Worm (Caenorhabditis elegans): ENCODE results near the gene srw-113.

The srw-113 gene

DNA sequence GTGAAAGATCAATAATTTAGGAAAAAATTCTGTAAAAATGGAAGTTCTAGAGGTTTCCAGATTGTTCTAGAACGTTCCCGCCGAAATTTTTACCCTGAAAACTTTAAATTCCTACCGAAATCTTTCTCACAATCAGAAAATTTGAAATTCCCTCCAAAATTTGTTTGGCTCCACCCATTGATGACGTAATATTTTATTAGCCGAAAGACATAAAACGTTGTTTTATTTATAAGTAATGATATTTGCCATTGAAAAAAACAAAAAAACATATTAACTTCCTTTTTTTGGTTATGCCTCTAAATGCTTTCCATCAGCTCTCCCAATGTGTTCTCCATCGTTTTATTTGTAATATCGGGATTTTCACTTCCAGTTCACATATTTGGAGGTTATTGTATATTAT lies 2.6 kb upstream of the srw-113 start, which contains the start of gene srh-295:
TSS of gene srh-295 (plus strand) at position 301 of the 400 bp plus-strand sequence.
- TF ChIP-seq med-1 (GFP tag; optimal IDR thresholded peaks at IDR 0.05; ENCODE audit: insufficient read depth) (no peak), flt-1 (GFP tag; IDR thresholded peaks at IDR 0.05) (no peak), ref-1 (GFP tag; conservative IDR thresholded peaks at IDR 0.05) (no peak), T22C8.4 (GFP tag; IDR thresholded peaks at IDR 0.05) (no peak), ztf-23 (GFP tag; IDR thresholded peaks at IDR 0.05) (no peak), klf-2 (GFP tag; conservative IDR thresholded peaks at IDR 0.05) (no peak)

DNA sequence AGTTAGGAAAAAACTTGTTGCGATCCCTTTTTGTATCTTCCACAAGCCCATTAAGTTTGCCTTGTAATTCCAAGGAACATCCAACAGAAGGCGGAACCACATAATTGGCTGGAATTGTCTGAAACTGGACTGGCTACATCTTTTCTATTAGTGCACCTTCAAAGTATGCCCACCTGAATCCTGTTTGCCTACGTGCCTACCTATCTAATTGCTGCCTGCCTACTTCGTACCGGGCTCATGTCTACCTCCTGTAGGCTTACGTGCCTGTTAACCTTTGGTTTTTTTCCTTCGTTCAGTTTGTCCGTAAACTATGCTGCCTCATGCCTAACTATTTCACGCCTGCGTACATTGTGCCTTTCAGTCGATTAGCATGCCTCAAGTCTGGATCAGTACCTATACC lies 4.5 kb downstream of the srw-113 start, which contains the start of gene wrt-7:
TSS of gene wrt-7 (minus strand) at position 101 of the 400 bp plus-strand sequence.
- TF ChIP-seq ztf-23 (GFP tag; IDR thresholded peaks at IDR 0.05) (no peak), T22C8.4 (GFP tag; IDR thresholded peaks at IDR 0.05) (no peak), ztf-29 (GFP tag; IDR thresholded peaks at IDR 0.05) (no peak), klf-2 (GFP tag; conservative IDR thresholded peaks at IDR 0.05) (no peak), cog-1 (tag; optimal IDR thresholded peaks at IDR 0.05) (no peak), med-1 (GFP tag; optimal IDR thresholded peaks at IDR 0.05; ENCODE audit: insufficient read depth) (no peak), tab-1 (GFP tag; IDR thresholded peaks at IDR 0.05) (no peak), flt-1 (GFP tag; IDR thresholded peaks at IDR 0.05) (no peak), ref-1 (GFP tag; conservative IDR thresholded peaks at IDR 0.05) (no peak)

DNA sequence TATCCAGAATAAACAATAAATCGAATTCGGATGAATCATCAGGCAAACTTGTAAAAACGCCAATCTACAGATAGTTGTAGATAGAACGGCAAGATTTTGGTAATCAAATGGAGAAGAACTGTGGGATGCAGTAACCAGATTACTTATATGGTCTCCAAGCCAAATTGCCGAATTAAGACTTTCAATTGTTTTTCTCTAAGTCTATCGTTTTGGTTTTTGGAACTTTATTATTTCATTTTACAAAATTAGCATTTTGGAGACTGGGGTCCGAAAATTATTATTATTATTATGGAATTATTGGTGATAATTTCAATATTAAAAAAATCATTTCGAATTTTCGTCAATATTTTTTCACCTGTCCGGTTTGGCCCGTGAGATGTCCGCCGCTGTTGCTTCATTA lies 6.4 kb downstream of the srw-113 start, which contains the start of gene clec-228:
TSS of gene clec-228 (minus strand) at position 101 of the 400 bp plus-strand sequence.
- TF ChIP-seq klf-2 (GFP tag; conservative IDR thresholded peaks at IDR 0.05) (no peak), T22C8.4 (GFP tag; IDR thresholded peaks at IDR 0.05) (no peak), ztf-23 (GFP tag; IDR thresholded peaks at IDR 0.05) (no peak), cog-1 (tag; optimal IDR thresholded peaks at IDR 0.05) (no peak), tab-1 (GFP tag; IDR thresholded peaks at IDR 0.05) (no peak)

DNA sequence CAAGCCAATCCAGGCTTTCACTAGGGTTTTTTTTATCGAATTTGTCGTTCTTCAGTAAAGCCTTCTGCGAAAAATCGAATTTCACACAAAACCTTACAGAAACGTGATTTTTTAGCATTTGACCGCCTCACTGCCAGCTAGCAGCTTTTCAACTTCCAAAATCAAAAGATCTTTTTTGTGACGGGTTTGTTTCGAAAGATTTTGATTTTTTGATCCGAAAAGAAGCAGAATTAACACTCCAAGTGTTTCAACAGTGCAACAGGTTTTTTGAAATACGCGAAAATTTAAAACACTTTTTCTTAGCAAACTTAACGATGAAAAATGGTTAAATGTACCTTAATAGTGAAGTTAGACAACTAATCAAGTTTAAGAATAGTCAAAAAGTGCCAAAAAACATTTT lies 8.5 kb downstream of the srw-113 start, which contains the start of gene clec-229:
TSS of gene clec-229 (minus strand) at position 101 of the 400 bp plus-strand sequence.
- TF ChIP-seq cog-1 (tag; optimal IDR thresholded peaks at IDR 0.05): no peak
- TF ChIP-seq flt-1 (GFP tag; IDR thresholded peaks at IDR 0.05): no peak
- TF ChIP-seq tab-1 (GFP tag; IDR thresholded peaks at IDR 0.05): no peak
- no peak for TF ChIP-seq med-1 (GFP tag; optimal IDR thresholded peaks at IDR 0.05; ENCODE audit: insufficient read depth)
- no peak for TF ChIP-seq klf-2 (GFP tag; conservative IDR thresholded peaks at IDR 0.05)
- TF ChIP-seq ref-1 (GFP tag; conservative IDR thresholded peaks at IDR 0.05): no peak
- TF ChIP-seq ztf-23 (GFP tag; IDR thresholded peaks at IDR 0.05): no peak
- no peak for TF ChIP-seq T22C8.4 (GFP tag; IDR thresholded peaks at IDR 0.05)
- TF ChIP-seq ztf-29 (GFP tag; IDR thresholded peaks at IDR 0.05): no peak

DNA sequence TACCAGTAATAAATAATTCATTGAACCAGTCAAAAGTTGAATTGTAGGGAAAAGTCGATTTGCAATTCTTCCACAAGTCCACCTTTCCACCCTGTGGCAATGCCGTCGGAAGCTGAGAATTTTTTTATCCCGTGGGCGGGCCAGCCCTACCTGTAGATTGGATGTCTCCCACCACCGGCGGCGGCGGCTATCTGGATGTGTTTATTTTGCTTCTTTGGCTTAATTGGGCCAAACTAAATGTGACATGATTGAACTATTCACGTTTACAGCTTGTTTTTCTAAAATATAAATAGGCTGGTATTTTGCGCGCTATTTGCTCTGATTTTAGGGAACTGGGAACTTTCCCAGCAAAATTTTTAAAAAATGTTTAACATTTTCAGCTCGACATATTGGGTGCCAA lies 11.5 kb downstream of the srw-113 start, which contains the start of gene wrt-8:
TSS of gene wrt-8 (minus strand) at position 101 of the 400 bp plus-strand sequence.
- no peak for TF ChIP-seq T22C8.4 (GFP tag; IDR thresholded peaks at IDR 0.05)
- no peak for TF ChIP-seq ztf-23 (GFP tag; IDR thresholded peaks at IDR 0.05)
- TF ChIP-seq flt-1 (GFP tag; IDR thresholded peaks at IDR 0.05): no peak
- TF ChIP-seq ztf-29 (GFP tag; IDR thresholded peaks at IDR 0.05): no peak
- TF ChIP-seq med-1 (GFP tag; optimal IDR thresholded peaks at IDR 0.05; ENCODE audit: insufficient read depth): no peak
- TF ChIP-seq ref-1 (GFP tag; conservative IDR thresholded peaks at IDR 0.05): no peak
- no peak for TF ChIP-seq klf-2 (GFP tag; conservative IDR thresholded peaks at IDR 0.05)
- no peak for TF ChIP-seq tab-1 (GFP tag; IDR thresholded peaks at IDR 0.05)
- no peak for TF ChIP-seq cog-1 (tag; optimal IDR thresholded peaks at IDR 0.05)

DNA sequence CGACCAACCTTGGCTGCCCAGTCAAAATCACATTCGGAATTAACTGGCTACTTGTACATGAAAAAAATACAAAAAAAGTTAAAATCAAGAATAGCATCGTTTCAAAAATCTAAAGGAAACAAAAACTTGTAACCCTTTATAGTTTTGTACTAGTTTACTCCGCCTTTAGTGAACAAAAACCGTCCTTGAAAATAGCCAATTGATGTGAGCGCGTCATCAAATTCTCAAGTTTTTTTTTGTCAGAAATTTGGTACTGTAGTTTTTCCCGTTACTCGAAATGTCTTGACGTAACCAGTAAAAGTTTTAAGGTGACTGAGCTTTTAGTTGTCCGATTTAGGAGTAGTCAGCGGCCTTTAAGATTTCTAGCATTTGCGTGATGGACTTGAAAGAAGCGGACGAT lies 14.3 kb downstream of the srw-113 start, which contains the start of gene C29F3.3:
TSS of gene C29F3.3 (minus strand) at position 101 of the 400 bp plus-strand sequence.
- TF ChIP-seq ztf-29 (GFP tag; IDR thresholded peaks at IDR 0.05) (no peak), med-1 (GFP tag; optimal IDR thresholded peaks at IDR 0.05; ENCODE audit: insufficient read depth) (no peak), ztf-23 (GFP tag; IDR thresholded peaks at IDR 0.05) (no peak), klf-2 (GFP tag; conservative IDR thresholded peaks at IDR 0.05) (no peak), T22C8.4 (GFP tag; IDR thresholded peaks at IDR 0.05) (no peak), ref-1 (GFP tag; conservative IDR thresholded peaks at IDR 0.05) (no peak), tab-1 (GFP tag; IDR thresholded peaks at IDR 0.05) (no peak), flt-1 (GFP tag; IDR thresholded peaks at IDR 0.05) (no peak), cog-1 (tag; optimal IDR thresholded peaks at IDR 0.05) (no peak)

DNA sequence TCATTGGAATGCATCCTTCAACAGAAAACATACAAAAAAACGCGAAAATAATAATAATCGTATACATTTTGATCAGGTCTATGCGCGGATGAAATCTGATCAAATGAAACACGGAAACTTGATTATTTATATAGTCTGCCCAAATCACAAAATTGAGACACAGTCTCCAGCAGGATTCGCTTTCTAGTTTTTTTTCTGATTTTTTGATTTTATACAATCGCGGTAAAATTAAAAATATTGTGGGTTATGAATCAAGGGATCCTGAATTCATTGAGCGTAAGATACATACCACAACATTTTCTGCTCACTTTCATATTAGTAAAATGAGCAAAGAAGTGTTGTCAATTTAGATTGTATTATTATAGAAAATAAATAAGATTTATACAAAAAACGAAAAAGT lies 16.1 kb downstream of the srw-113 start, which contains the start of gene clec-230:
TSS of gene clec-230 (minus strand) at position 101 of the 400 bp plus-strand sequence.
- no peak for TF ChIP-seq med-1 (GFP tag; optimal IDR thresholded peaks at IDR 0.05; ENCODE audit: insufficient read depth)
- TF ChIP-seq ztf-29 (GFP tag; IDR thresholded peaks at IDR 0.05): no peak
- no peak for TF ChIP-seq T22C8.4 (GFP tag; IDR thresholded peaks at IDR 0.05)
- no peak for TF ChIP-seq tab-1 (GFP tag; IDR thresholded peaks at IDR 0.05)
- TF ChIP-seq flt-1 (GFP tag; IDR thresholded peaks at IDR 0.05): no peak
- TF ChIP-seq klf-2 (GFP tag; conservative IDR thresholded peaks at IDR 0.05): no peak
- no peak for TF ChIP-seq ref-1 (GFP tag; conservative IDR thresholded peaks at IDR 0.05)

DNA sequence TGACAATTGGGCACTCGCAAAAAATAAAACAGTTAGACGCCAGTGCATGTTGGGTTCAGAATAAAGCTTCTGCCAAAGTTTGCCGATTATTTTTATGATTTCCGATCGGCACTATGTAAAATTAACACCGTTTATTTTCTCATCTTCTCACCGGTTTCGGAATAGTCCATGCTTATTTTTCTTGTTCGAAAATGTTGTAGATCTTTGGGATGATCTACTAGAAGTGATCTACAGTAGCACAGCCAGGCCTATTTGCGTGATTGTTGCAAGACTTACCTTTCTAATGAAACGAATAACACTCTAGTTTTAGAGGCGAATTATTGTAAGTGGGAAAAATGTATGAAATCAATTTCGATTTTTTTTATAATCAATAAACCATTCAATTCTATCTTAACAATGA lies 17.7 kb downstream of the srw-113 start, which contains the start of gene clec-231:
TSS of gene clec-231 (minus strand) at position 101 of the 400 bp plus-strand sequence.
- TF ChIP-seq tab-1 (GFP tag; IDR thresholded peaks at IDR 0.05): no peak
- TF ChIP-seq flt-1 (GFP tag; IDR thresholded peaks at IDR 0.05): no peak
- TF ChIP-seq klf-2 (GFP tag; conservative IDR thresholded peaks at IDR 0.05): no peak
- TF ChIP-seq cog-1 (tag; optimal IDR thresholded peaks at IDR 0.05): no peak

DNA sequence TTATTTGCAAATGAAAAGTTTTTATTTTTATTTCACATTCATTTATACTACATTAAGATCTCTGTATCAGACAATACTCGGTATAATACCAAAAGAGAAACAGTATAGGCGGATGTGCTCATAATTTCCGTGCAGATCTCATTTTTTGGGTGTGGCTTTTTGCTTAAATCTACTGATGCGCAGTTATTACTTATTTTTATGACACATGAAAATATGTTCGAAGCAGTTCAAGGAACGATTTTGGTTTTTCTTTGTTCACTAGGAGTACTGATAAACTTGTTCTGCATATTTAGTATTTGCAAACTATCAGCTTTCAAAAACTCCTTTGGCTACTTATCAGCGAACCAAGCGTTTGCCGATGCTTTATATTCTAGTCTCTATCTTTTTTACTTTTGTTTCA lies 19.4 kb downstream of the srw-113 start, which contains the start of gene srx-58:
TSS of gene srx-58 (plus strand) at position 301 of the 400 bp plus-strand sequence.
- TF ChIP-seq ztf-23 (GFP tag; IDR thresholded peaks at IDR 0.05) (no peak), ztf-29 (GFP tag; IDR thresholded peaks at IDR 0.05) (no peak), med-1 (GFP tag; optimal IDR thresholded peaks at IDR 0.05; ENCODE audit: insufficient read depth) (no peak), tab-1 (GFP tag; IDR thresholded peaks at IDR 0.05) (no peak), ref-1 (GFP tag; conservative IDR thresholded peaks at IDR 0.05) (no peak), cog-1 (tag; optimal IDR thresholded peaks at IDR 0.05) (no peak), klf-2 (GFP tag; conservative IDR thresholded peaks at IDR 0.05) (no peak), T22C8.4 (GFP tag; IDR thresholded peaks at IDR 0.05) (no peak), flt-1 (GFP tag; IDR thresholded peaks at IDR 0.05) (no peak)

DNA sequence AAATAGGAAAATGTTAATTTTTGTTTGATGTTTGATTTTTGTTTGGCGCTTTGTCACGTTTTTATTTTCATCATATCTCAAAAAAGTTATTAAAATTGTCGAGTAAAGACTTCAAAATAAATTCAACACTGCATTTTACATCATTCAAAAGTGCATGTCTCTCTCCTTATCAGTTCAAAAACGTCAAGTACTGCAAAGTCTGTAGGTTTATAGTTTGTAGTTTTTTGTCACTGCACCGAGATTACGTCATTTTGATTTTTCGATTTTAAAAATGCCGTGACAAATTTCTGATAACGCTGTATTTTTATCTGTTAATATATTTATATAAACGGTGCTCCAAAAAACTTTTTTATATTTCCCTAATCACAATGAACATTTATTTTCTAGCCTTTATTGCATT lies 21.7 kb downstream of the srw-113 start, which contains the start of gene C29F3.7:
TSS of gene C29F3.7 (plus strand) at position 254 of the 400 bp plus-strand sequence.
- TF ChIP-seq ref-1 (GFP tag; conservative IDR thresholded peaks at IDR 0.05) (no peak), ztf-29 (GFP tag; IDR thresholded peaks at IDR 0.05) (no peak), klf-2 (GFP tag; conservative IDR thresholded peaks at IDR 0.05) (no peak), flt-1 (GFP tag; IDR thresholded peaks at IDR 0.05) (no peak)

Data from whole organism, midembryonic.